Fruit fly (Drosophila melanogaster): ENCODE measurements around the gene Sf3a1.

The Sf3a1 gene

DNA sequence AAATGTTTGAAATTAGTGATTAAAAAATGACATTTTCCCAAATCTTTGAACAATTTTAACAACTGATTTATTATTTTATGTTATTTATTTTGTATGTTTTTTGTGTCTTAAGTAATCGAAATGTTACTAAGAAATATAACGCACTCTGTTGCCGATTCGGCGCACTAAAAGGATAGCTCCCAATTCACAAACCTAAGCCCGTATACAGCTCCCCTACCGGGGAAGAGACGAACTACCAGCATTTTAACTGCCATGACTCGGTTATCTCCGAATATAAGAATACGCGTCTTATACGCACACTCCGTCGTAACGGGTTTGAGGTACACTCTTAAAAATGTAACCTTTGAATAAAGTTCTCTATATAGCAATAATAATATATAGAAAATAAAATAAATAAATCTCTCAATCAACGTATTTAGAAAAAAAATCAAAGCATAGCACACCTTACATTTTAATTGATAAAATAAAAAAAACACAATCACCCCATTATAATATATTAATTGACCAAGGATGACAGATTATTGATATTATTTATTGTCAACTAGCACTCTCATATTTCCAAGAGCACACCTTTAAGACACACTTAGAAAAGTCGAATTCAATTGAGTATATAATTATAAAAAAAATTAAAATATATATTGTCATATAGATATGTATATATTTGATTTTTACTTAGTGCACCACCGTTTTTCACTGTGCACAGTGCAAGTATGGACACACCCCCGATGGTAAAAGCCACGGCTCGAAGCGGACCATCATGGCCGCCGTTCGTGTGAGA lies 44.2 kb downstream of the Sf3a1 start (continued):
- TF ChIP-seq CG3281 (GFP tag; optimal IDR thresholded peaks at IDR 0.05) (peak; percentile 88), wek (GFP tag; optimal IDR thresholded peaks at IDR 0.05) (no peak), CG6813 (GFP tag; optimal IDR thresholded peaks at IDR 0.05) (peak; percentile 81), D19B (GFP tag; optimal IDR thresholded peaks at IDR 0.05) (peak; percentile 59), CG1024 (GFP tag; IDR thresholded peaks at IDR 0.05) (peak; percentile 2; the same call in 1 of the 2 replicates), esg (GFP tag; conservative IDR thresholded peaks at IDR 0.05) (peak; percentile 68), Dip2 (GFP tag; IDR thresholded peaks at IDR 0.05) (no peak), CG10274 (GFP tag; optimal IDR thresholded peaks at IDR 0.05) (peak; percentile 24), CG9215 (GFP tag; IDR thresholded peaks at IDR 0.05) (peak; percentile 49), Fer3 (tag; optimal IDR thresholded peaks at IDR 0.05) (no peak), CG3838 (GFP tag; optimal IDR thresholded peaks at IDR 0.05) (no peak), CG4360 (GFP tag; IDR thresholded peaks at IDR 0.05) (no peak), sd (tag; optimal IDR thresholded peaks at IDR 0.05) (peak; percentile 31), CG17328 (GFP tag; IDR thresholded peaks at IDR 0.05) (peak; percentile 64), ERR (GFP tag; optimal IDR thresholded peaks at IDR 0.05) (no peak), HmgZ (tag; optimal IDR thresholded peaks at IDR 0.05) (no peak), Ptx1 (GFP tag; IDR thresholded peaks at IDR 0.05) (peak; percentile 67), CG8089 (GFP tag; optimal IDR thresholded peaks at IDR 0.05) (peak; percentile 41), CG6765 (GFP tag; optimal IDR thresholded peaks at IDR 0.05) (peak; percentile 81), zfh1 (GFP tag; IDR thresholded peaks at IDR 0.05) (peak; percentile 66), CG15073 (GFP tag; optimal IDR thresholded peaks at IDR 0.05) (peak; percentile 47), btn (GFP tag; optimal IDR thresholded peaks at IDR 0.05) (no peak), CG6683 (GFP tag; optimal IDR thresholded peaks at IDR 0.05) (no peak), CG43689 (GFP tag; IDR thresholded peaks at IDR 0.05) (peak; percentile 31; the same call in 1 of the 2 replicates), CG9727 (GFP tag; optimal IDR thresholded peaks at IDR 0.05) (peak; percentile 95), tap (tag; optimal IDR thresholded peaks at IDR 0.05) (peak; percentile 75), CG15011 (GFP tag; optimal IDR thresholded peaks at IDR 0.05) (peak; percentile 23), CG13296 (GFP tag; optimal IDR thresholded peaks at IDR 0.05) (peak; percentile 82), CG11723 (GFP tag; optimal IDR thresholded peaks at IDR 0.05) (peak; percentile 67), CG17361 (GFP tag; IDR thresholded peaks at IDR 0.05) (peak; percentile 98), CG10959 (GFP tag; IDR thresholded peaks at IDR 0.05) (peak; percentile 52), CG17912 (GFP tag; optimal IDR thresholded peaks at IDR 0.05) (peak; percentile 41), CG8281 (tag; optimal IDR thresholded peaks at IDR 0.05) (peak; percentile 56), CG8388 (GFP tag; optimal IDR thresholded peaks at IDR 0.05) (peak; percentile 87), tin (GFP tag; optimal IDR thresholded peaks at IDR 0.05) (peak; percentile 78), CG7786 (GFP tag; optimal IDR thresholded peaks at IDR 0.05) (no peak), mirr (GFP tag; optimal IDR thresholded peaks at IDR 0.05) (no peak), CG34224 (GFP tag; IDR thresholded peaks at IDR 0.05; ENCODE audit: partially characterized antibody) (no peak), ems (GFP tag; optimal IDR thresholded peaks at IDR 0.05) (peak; percentile 1), Pdp1 (GFP tag; optimal IDR thresholded peaks at IDR 0.05) (peak in 1 of 2 experiments; percentile 51), Hmx (GFP tag; optimal IDR thresholded peaks at IDR 0.05) (no peak), Atf6 (GFP tag; IDR thresholded peaks at IDR 0.05) (no peak; the same call in 1 of the 2 replicates), bcd (GFP tag; optimal IDR thresholded peaks at IDR 0.05) (peak; percentile 83), CG7963 (GFP tag; IDR thresholded peaks at IDR 0.05; ENCODE audit: partially characterized antibody) (no peak), CG10543 (GFP tag; optimal IDR thresholded peaks at IDR 0.05) (peak; percentile 87), Awh (GFP tag; IDR thresholded peaks at IDR 0.05) (no peak; the same call in 1 of the 2 replicates), Xbp1 (GFP tag; optimal IDR thresholded peaks at IDR 0.05) (peak; percentile 76), Nf-YB (GFP tag; optimal IDR thresholded peaks at IDR 0.05) (peak; percentile 91), MTF-1 (GFP tag; optimal IDR thresholded peaks at IDR 0.05; ENCODE audit: borderline replicate concordance) (no peak)
